Fruit fly (Drosophila melanogaster): ENCODE data around the gene CG15336.

- TF ChIP-seq psq (optimal IDR thresholded peaks at IDR 0.05) (no peak), Myc (optimal IDR thresholded peaks at IDR 0.05) (no peak)
Observed at dm6 chrX:8159754-8160153, 12.0 kb downstream of the CG15336 start, which contains the start of gene CG15337.
